Fruit fly (Drosophila melanogaster) whole organism, embryonic: ENCODE results near the gene zye.
A peak's percentile ranks its signal among the peaks of the same experiment; 100 is the strongest.

Source experiments
- Adf1 ChIP-seq: fragments of 200-800 bp; sonication (Bioruptor generic); IDR thresholded peaks from 2 replicates; pipeline ENCODE4 v1.3.6; 2022; ENCODE audit warnings: missing biosample characterization, missing genetic modification characterization
- Antp ChIP-seq: fragments of 200-800 bp; sonication (Bioruptor generic); optimal IDR thresholded peaks from 3 replicates; lab custom pipeline; 2016; ENCODE audit warnings: missing biosample characterization, missing genetic modification characterization
- Atf-2 ChIP-seq: fragments of 200-800 bp; sonication (Bioruptor generic); optimal IDR thresholded peaks from 2 replicates; lab custom pipeline; 2016; ENCODE audit warnings: missing biosample characterization, missing genetic modification characterization
- BEAF-32 ChIP-seq: fragments of 200-800 bp; sonication (Bioruptor generic); optimal IDR thresholded peaks from 3 replicates; lab custom pipeline; 2017; ENCODE audit warnings: missing biosample characterization, missing genetic modification characterization, mild to moderate bottlenecking, moderate library complexity, missing genetic modification reagents
- Bgb ChIP-seq: fragments of 200-800 bp; sonication (Bioruptor generic); IDR thresholded peaks from 2 replicates; pipeline ENCODE4 v1.3.6; 2022; ENCODE audit warnings: missing biosample characterization, missing genetic modification characterization; ENCODE audit not compliant: partially characterized antibody
- CG10366 ChIP-seq: fragments of 200-800 bp; sonication (Bioruptor generic); IDR thresholded peaks from 2 replicates; pipeline ENCODE4 v1.3.6; 2022; ENCODE audit warnings: missing biosample characterization, missing genetic modification characterization
- CG13775 ChIP-seq: fragments of 200-800 bp; sonication (Bioruptor generic); optimal IDR thresholded peaks from 3 replicates; lab custom pipeline; 2017; ENCODE audit warnings: missing biosample characterization, mild to moderate bottlenecking, missing genetic modification characterization
- CG14965 ChIP-seq: fragments of 200-800 bp; sonication (Bioruptor generic); optimal IDR thresholded peaks from 2 replicates; lab custom pipeline; 2016; ENCODE audit warnings: missing biosample characterization, missing genetic modification characterization, borderline replicate concordance
- CG1529 ChIP-seq: fragments of 200-800 bp; sonication (Bioruptor generic); optimal IDR thresholded peaks from 3 replicates; lab custom pipeline; 2018; ENCODE audit warnings: missing biosample characterization, missing genetic modification characterization
- CG1647 ChIP-seq: fragments of 200-800 bp; sonication (Bioruptor generic); optimal IDR thresholded peaks from 3 replicates; lab custom pipeline; 2016; ENCODE audit warnings: missing biosample characterization, missing genetic modification characterization
- CG17829 ChIP-seq: fragments of 200-800 bp; optimal IDR thresholded peaks from 2 replicates; lab custom pipeline; 2019; ENCODE audit warnings: missing biosample characterization, mild to moderate bottlenecking, missing genetic modification characterization, moderate library complexity
- CG1792 ChIP-seq: fragments of 200-800 bp; sonication (Bioruptor generic); optimal IDR thresholded peaks from 2 replicates; lab custom pipeline; 2016; ENCODE audit warnings: missing biosample characterization, missing genetic modification characterization
- CG18619 ChIP-seq: fragments of 200-800 bp; sonication (Bioruptor generic); optimal IDR thresholded peaks from 3 replicates; lab custom pipeline; 2017; ENCODE audit warnings: missing biosample characterization, mild to moderate bottlenecking, missing genetic modification characterization
- CG32532 ChIP-seq: fragments of 200-800 bp; sonication (Bioruptor generic); IDR thresholded peaks from 2 replicates; pipeline ENCODE4 v1.3.6; 2022; ENCODE audit warnings: missing biosample characterization, missing genetic modification characterization
- CG3407 ChIP-seq: fragments of 200-800 bp; sonication (Bioruptor generic); optimal IDR thresholded peaks from 2 replicates; lab custom pipeline; 2018; ENCODE audit warnings: missing biosample characterization, mild to moderate bottlenecking, missing genetic modification characterization
- CG4617 ChIP-seq: fragments of 200-800 bp; sonication (Bioruptor generic); optimal IDR thresholded peaks from 3 replicates; lab custom pipeline; 2016; ENCODE audit warnings: missing biosample characterization, missing genetic modification characterization, borderline replicate concordance
- CG5953 ChIP-seq: fragments of 200-800 bp; sonication (Bioruptor generic); IDR thresholded peaks from 2 replicates; pipeline ENCODE4 v1.3.6; 2022; ENCODE audit warnings: missing biosample characterization, missing genetic modification characterization
- CG6765 ChIP-seq: fragments of 200-800 bp; sonication (Bioruptor generic); optimal IDR thresholded peaks from 3 replicates; lab custom pipeline; 2017; ENCODE audit warnings: missing biosample characterization, mild to moderate bottlenecking, missing genetic modification characterization
- CG7745 ChIP-seq: fragments of 200-800 bp; sonication (Bioruptor generic); optimal IDR thresholded peaks from 2 replicates; lab custom pipeline; 2018; ENCODE audit warnings: missing biosample characterization, mild to moderate bottlenecking, missing genetic modification characterization, moderate library complexity
- CG7839 ChIP-seq: fragments of 200-800 bp; sonication (Bioruptor generic); optimal IDR thresholded peaks from 3 replicates; lab custom pipeline; 2018; ENCODE audit warnings: missing biosample characterization, mild to moderate bottlenecking, missing genetic modification characterization, moderate library complexity
- CG8924 ChIP-seq: fragments of 200-800 bp; optimal IDR thresholded peaks from 3 replicates; lab custom pipeline; 2019; ENCODE audit warnings: missing biosample characterization, mild to moderate bottlenecking, missing genetic modification characterization, moderate library complexity
- CrebB ChIP-seq: fragments of 200-800 bp; sonication (Bioruptor generic); optimal IDR thresholded peaks from 3 replicates; lab custom pipeline; 2018; ENCODE audit warnings: missing biosample characterization, mild to moderate bottlenecking, missing genetic modification characterization
- Deaf1 ChIP-seq: fragments of 200-800 bp; optimal IDR thresholded peaks from 3 replicates; lab custom pipeline; 2019; ENCODE audit warnings: missing biosample characterization, mild to moderate bottlenecking, missing genetic modification characterization, moderate library complexity
- Hr51 ChIP-seq, 2 experiments: fragments of 200-800 bp; sonication (Bioruptor generic); optimal IDR thresholded peaks; 2 replicates in 1 of 2; 3 replicates in 1 of 2; lab custom pipeline; 2016 to 2018; ENCODE audit warnings: missing biosample characterization in 2 of 2, missing genetic modification characterization in 2 of 2, mild to moderate bottlenecking in 1 of 2, moderate library complexity in 1 of 2
- Hsf ChIP-seq: fragments of 200-800 bp; sonication (Bioruptor generic); optimal IDR thresholded peaks from 3 replicates; lab custom pipeline; 2016; ENCODE audit warnings: missing biosample characterization, missing genetic modification characterization
- Jarid2 ChIP-seq: fragments of 200-800 bp; sonication (Bioruptor generic); optimal IDR thresholded peaks from 3 replicates; lab custom pipeline; 2017; ENCODE audit warnings: mild to moderate bottlenecking, missing biosample characterization, missing genetic modification reagents, missing genetic modification characterization
- Kr ChIP-seq: fragments of 200-800 bp; sonication (Bioruptor generic); optimal IDR thresholded peaks from 2 replicates; lab custom pipeline; 2017; ENCODE audit warnings: missing biosample characterization, mild to moderate bottlenecking, missing genetic modification characterization
- MBD-R2 ChIP-seq: fragments of 200-800 bp; sonication (Bioruptor generic); IDR thresholded peaks from 2 replicates; pipeline ENCODE4 v1.3.6; 2022; ENCODE audit warnings: missing biosample characterization, missing genetic modification characterization
- MESR4 ChIP-seq: fragments of 200-800 bp; sonication (Bioruptor generic); optimal IDR thresholded peaks from 2 replicates; lab custom pipeline; 2018; ENCODE audit warnings: missing biosample characterization, mild to moderate bottlenecking, missing genetic modification characterization, moderate library complexity
- Max ChIP-seq: fragments of 200-800 bp; sonication (Bioruptor generic); optimal IDR thresholded peaks from 2 replicates; lab custom pipeline; 2016; ENCODE audit warnings: missing biosample characterization, mild to moderate bottlenecking, missing genetic modification characterization
- Mes4 ChIP-seq: fragments of 200-800 bp; sonication (Bioruptor generic); optimal IDR thresholded peaks from 2 replicates; lab custom pipeline; 2016; ENCODE audit warnings: missing biosample characterization, missing genetic modification characterization
- Oaz ChIP-seq: fragments of 200-800 bp; sonication (Bioruptor generic); IDR thresholded peaks from 2 replicates; pipeline ENCODE4 v1.3.6; 2022; ENCODE audit warnings: missing biosample characterization, missing genetic modification characterization
- Oli ChIP-seq: fragments of 200-800 bp; sonication (Bioruptor generic); optimal IDR thresholded peaks from 2 replicates; lab custom pipeline; 2018; ENCODE audit warnings: missing biosample characterization, mild to moderate bottlenecking, missing genetic modification characterization, moderate library complexity
- Sin3A ChIP-seq: fragments of >200 bp; optimal IDR thresholded peaks from 2 replicates; lab custom pipeline; 2018
- Vsx1 ChIP-seq: fragments of 200-800 bp; sonication (Bioruptor generic); optimal IDR thresholded peaks from 2 replicates; lab custom pipeline; 2017; ENCODE audit warnings: missing biosample characterization, mild to moderate bottlenecking, missing genetic modification characterization, missing genetic modification reagents
- Xrp1 ChIP-seq: fragments of 200-800 bp; sonication (Bioruptor generic); IDR thresholded peaks from 2 replicates; pipeline ENCODE4 v1.3.6; 2022; ENCODE audit warnings: missing biosample characterization, missing genetic modification characterization
- bowl ChIP-seq: fragments of 200-800 bp; sonication (Bioruptor generic); IDR thresholded peaks from 2 replicates; pipeline ENCODE4 v1.3.6; 2022; ENCODE audit warnings: missing biosample characterization, missing genetic modification characterization
- bsh ChIP-seq, 2 experiments: fragments of 200-800 bp; sonication (Bioruptor generic); optimal IDR thresholded peaks; 2 replicates each; lab custom pipeline; 2017 to 2018; ENCODE audit warnings: mild to moderate bottlenecking in 2 of 2, missing biosample characterization in 2 of 2, missing genetic modification characterization in 2 of 2, moderate library complexity in 1 of 2
- dan ChIP-seq: fragments of 200-800 bp; sonication (Bioruptor generic); IDR thresholded peaks from 2 replicates; pipeline ENCODE4 v1.3.6; 2022; ENCODE audit warnings: missing biosample characterization, missing genetic modification characterization
- exex ChIP-seq: fragments of 200-800 bp; sonication (Bioruptor generic); optimal IDR thresholded peaks from 4 replicates; lab custom pipeline; 2018; ENCODE audit warnings: missing biosample characterization, mild to moderate bottlenecking, missing genetic modification characterization, moderate library complexity
- ftz-f1 ChIP-seq: fragments of 200-800 bp; sonication (Bioruptor generic); optimal IDR thresholded peaks from 2 replicates; lab custom pipeline; 2016; ENCODE audit warnings: missing biosample characterization, missing genetic modification characterization
- grn ChIP-seq: fragments of 200-800 bp; sonication (Bioruptor generic); optimal IDR thresholded peaks from 3 replicates; lab custom pipeline; 2017; ENCODE audit warnings: missing biosample characterization, missing genetic modification characterization
- hbn ChIP-seq: fragments of 200-800 bp; sonication (Bioruptor generic); IDR thresholded peaks from 2 replicates; pipeline ENCODE4 v1.3.6; 2022; ENCODE audit warnings: missing biosample characterization, missing genetic modification characterization; ENCODE audit not compliant: partially characterized antibody
- mld ChIP-seq: fragments of 200-800 bp; sonication (Bioruptor generic); IDR thresholded peaks from 3 replicates; pipeline ENCODE4 v1.3.6; 2022; ENCODE audit warnings: missing biosample characterization, missing genetic modification characterization; ENCODE audit not compliant: partially characterized antibody
- pb ChIP-seq: fragments of 200-800 bp; sonication (Bioruptor generic); optimal IDR thresholded peaks from 3 replicates; lab custom pipeline; 2016; ENCODE audit warnings: missing biosample characterization, missing genetic modification characterization
- pzg ChIP-seq: fragments of 200-800 bp; sonication (Bioruptor generic); optimal IDR thresholded peaks from 3 replicates; lab custom pipeline; 2018; ENCODE audit warnings: missing biosample characterization, mild to moderate bottlenecking, missing genetic modification characterization, moderate library complexity
- salm ChIP-seq: fragments of 200-800 bp; sonication (Bioruptor generic); optimal IDR thresholded peaks from 2 replicates; lab custom pipeline; 2018; ENCODE audit warnings: missing biosample characterization, mild to moderate bottlenecking, missing genetic modification characterization
- scrt ChIP-seq: fragments of 200-800 bp; sonication (Bioruptor generic); optimal IDR thresholded peaks from 2 replicates; lab custom pipeline; 2018; ENCODE audit warnings: missing biosample characterization, mild to moderate bottlenecking, missing genetic modification characterization, moderate library complexity
- sna ChIP-seq: fragments of 200-800 bp; sonication (Bioruptor generic); IDR thresholded peaks from 2 replicates; pipeline ENCODE4 v1.3.6; 2022; ENCODE audit warnings: missing biosample characterization, missing genetic modification characterization; ENCODE audit not compliant: partially characterized antibody
- so ChIP-seq: fragments of 200-800 bp; sonication (Bioruptor generic); IDR thresholded peaks from 3 replicates; pipeline ENCODE4 v1.3.6; 2022; ENCODE audit warnings: missing biosample characterization, missing genetic modification characterization
- wdn ChIP-seq: fragments of 200-800 bp; sonication (Bioruptor generic); IDR thresholded peaks from 2 replicates; pipeline ENCODE4 v1.3.6; 2022; ENCODE audit warnings: missing biosample characterization, missing genetic modification characterization

The zye gene

dm6 chr3L:20436069-20436468 lies 22.7 kb downstream of the zye start, which contains the start of the genes mRpL15 and CtIP (continued):
- peak; percentile 39 for TF ChIP-seq MESR4 (GFP tag; lab: Kevin White, UChicago)
- peak; percentile 24 for TF ChIP-seq CG17829 (tag; lab: Kevin White, UChicago)
- peak; percentile 87 for TF ChIP-seq CG4617 (GFP tag; lab: Kevin White, UChicago)
- no peak for TF ChIP-seq CG7839 (tag; lab: Kevin White, UChicago)
- no peak for TF ChIP-seq CG10366 (GFP tag; lab: Robert Waterston, UW)
- no peak for TF ChIP-seq exex (tag; lab: Kevin White, UChicago)
- no peak for TF ChIP-seq grn
- TF ChIP-seq ftz-f1 (GFP tag; lab: Kevin White, UChicago) = no peak
- no peak for TF ChIP-seq hbn (GFP tag; lab: Robert Waterston, UW)
- no peak for TF ChIP-seq CG14965 (GFP tag; lab: Kevin White, UChicago)
- TF ChIP-seq pb (GFP tag; lab: Kevin White, UChicago) = no peak
- TF ChIP-seq Mes4 (GFP tag; lab: Kevin White, UChicago) = no peak
- TF ChIP-seq CG1647 (GFP tag; lab: Kevin White, UChicago) = no peak
- no peak for TF ChIP-seq Oli (tag; lab: Kevin White, UChicago)
- TF ChIP-seq Hsf (GFP tag; lab: Kevin White, UChicago) = no peak
- TF ChIP-seq wdn (GFP tag; lab: Robert Waterston, UW) = no peak
- no peak for TF ChIP-seq Hr51 (GFP tag; optimal IDR thresholded peaks at IDR 0.05; lab: Kevin White, UChicago)
- TF ChIP-seq mld (GFP tag; lab: Robert Waterston, UW) = no peak
- TF ChIP-seq Antp (GFP tag; lab: Kevin White, UChicago) = no peak
- TF ChIP-seq CG5953 = no peak
- no peak for TF ChIP-seq Jarid2
- no peak for TF ChIP-seq CG1529 (GFP tag; lab: Kevin White, UChicago)
- peak; percentile 43 for TF ChIP-seq BEAF-32
- no peak for TF ChIP-seq salm (tag; lab: Kevin White, UChicago)
- TF ChIP-seq CG8924 (tag; lab: Kevin White, UChicago) = peak; percentile 3
- no peak for TF ChIP-seq CG18619 (GFP tag; lab: Kevin White, UChicago)
- no peak for TF ChIP-seq so (GFP tag; lab: Robert Waterston, UW)
- no peak for TF ChIP-seq CG32532
- no peak for TF ChIP-seq Max (GFP tag; lab: Kevin White, UChicago)
- no peak for TF ChIP-seq dan (GFP tag; lab: Robert Waterston, UW)
- TF ChIP-seq CG3407 (GFP tag; lab: Kevin White, UChicago) = no peak
- TF ChIP-seq sna (GFP tag; lab: Robert Waterston, UW) = no peak
- no peak for TF ChIP-seq Xrp1 (GFP tag; lab: Robert Waterston, UW)
- no peak for TF ChIP-seq Oaz (GFP tag; lab: Robert Waterston, UW)
- TF ChIP-seq Sin3A (lab: Kevin White, UChicago) = peak; percentile 22
- no peak for TF ChIP-seq CG7745 (tag; lab: Kevin White, UChicago)
- no peak for TF ChIP-seq scrt (GFP tag; lab: Kevin White, UChicago)
- TF ChIP-seq Kr (GFP tag; lab: Kevin White, UChicago) = no peak
- TF ChIP-seq Deaf1 (tag; lab: Kevin White, UChicago) = no peak
- peak; percentile 39; the same call in 1 of the 2 replicates for TF ChIP-seq Bgb (GFP tag; lab: Robert Waterston, UW)
- TF ChIP-seq CG1792 (GFP tag; lab: Kevin White, UChicago) = no peak
- TF ChIP-seq pzg (GFP tag; lab: Kevin White, UChicago) = peak; percentile 79
- TF ChIP-seq Atf-2 (GFP tag; lab: Kevin White, UChicago) = no peak
- 0 out of 2 replicates have a peak, but pooled peaks have one; percentile 31 for TF ChIP-seq Adf1 (GFP tag; lab: Robert Waterston, UW)
- TF ChIP-seq MBD-R2 (GFP tag; lab: Robert Waterston, UW) = peak; percentile 86
- no peak for TF ChIP-seq CG6765 (GFP tag; lab: Kevin White, UChicago)
- TF ChIP-seq CrebB = no peak
- TF ChIP-seq Vsx1 = no peak
- no peak for TF ChIP-seq bowl (GFP tag; lab: Robert Waterston, UW)
- no peak for TF ChIP-seq bsh (GFP tag; optimal IDR thresholded peaks at IDR 0.05; lab: Kevin White, UChicago)
- no peak for TF ChIP-seq CG13775 (GFP tag; lab: Kevin White, UChicago)
